Worm (Caenorhabditis elegans) whole organism, late embryonic: Measurements from ENCODE around the gene F45E4.5.

Experiments used
- T23F11.4 ChIP-seq: fragments of 200-800 bp; sonication (Bioruptor generic); optimal IDR thresholded peaks from 2 replicates; lab custom pipeline; 2018; ENCODE audit warnings: mild to moderate bottlenecking, missing genetic modification characterization, missing compliant biosample characterization
- ceh-34 ChIP-seq: sonication (generic microtip); optimal IDR thresholded peaks from 2 replicates; lab custom pipeline; 2016; ENCODE audit warnings: mild to moderate bottlenecking, missing genetic modification characterization, missing compliant biosample characterization
- che-1 ChIP-seq: sonication (generic microtip); optimal IDR thresholded peaks from 2 replicates; lab custom pipeline; 2016; ENCODE audit warnings: mild to moderate bottlenecking, missing genetic modification characterization, missing compliant biosample characterization
- dmd-4 ChIP-seq: sonication (generic microtip); optimal IDR thresholded peaks from 2 replicates; lab custom pipeline; 2016; ENCODE audit warnings: borderline replicate concordance, missing genetic modification characterization, missing compliant biosample characterization
- fax-1 ChIP-seq: sonication (generic microtip); optimal IDR thresholded peaks from 2 replicates; lab custom pipeline; 2016; ENCODE audit warnings: missing genotype, missing genetic modification characterization, missing compliant biosample characterization
- fkh-10 ChIP-seq: fragments of 150-350 bp; optimal IDR thresholded peaks from 2 replicates; lab custom pipeline; 2014; ENCODE audit warnings: missing biosample characterization, missing genetic modification reagents, missing genetic modification characterization
- fkh-6 ChIP-seq: sonication (generic microtip); optimal IDR thresholded peaks from 2 replicates; lab custom pipeline; 2016; ENCODE audit warnings: missing genetic modification characterization, missing compliant biosample characterization
- gmeb-2 ChIP-seq: sonication (generic microtip); optimal IDR thresholded peaks from 2 replicates; lab custom pipeline; 2016; ENCODE audit warnings: missing genetic modification characterization, inconsistent platforms, missing compliant biosample characterization
- hlh-6 ChIP-seq: sonication (generic microtip); optimal IDR thresholded peaks from 2 replicates; lab custom pipeline; 2016; ENCODE audit warnings: missing genotype, missing genetic modification characterization, missing compliant biosample characterization
- lin-11 ChIP-seq: fragments of 200-800 bp; sonication (Bioruptor generic); optimal IDR thresholded peaks from 2 replicates; lab custom pipeline; 2018; ENCODE audit warnings: mild to moderate bottlenecking, missing genetic modification characterization, missing compliant biosample characterization
- nhr-11 ChIP-seq: fragments of 150-350 bp; optimal IDR thresholded peaks from 2 replicates; lab custom pipeline; 2014; ENCODE audit warnings: missing biosample characterization, missing genetic modification characterization
- pros-1 ChIP-seq: fragments of 150-350 bp; optimal IDR thresholded peaks from 2 replicates; lab custom pipeline; 2014; ENCODE audit warnings: missing biosample characterization, missing genetic modification reagents, missing genetic modification characterization
- tbx-2 ChIP-seq: sonication (generic microtip); optimal IDR thresholded peaks from 2 replicates; lab custom pipeline; 2016; ENCODE audit warnings: missing genetic modification characterization, missing compliant biosample characterization
- unc-3 ChIP-seq, 2 experiments: fragments of 200-800 bp in 1 of 2; sonication (Bioruptor generic) in 1 of 2; sonication (generic microtip) in 1 of 2; conservative IDR thresholded peaks in 1 of 2; optimal IDR thresholded peaks in 1 of 2; 2 replicates each; pipeline versions ENCODE4 v1.3.6 to Lab custom; 2016 to 2022; ENCODE audit warnings: missing compliant biosample characterization in 2 of 2, missing genetic modification characterization in 2 of 2, missing genetic modification reagents in 1 of 2
- unc-86 ChIP-seq: sonication (generic microtip); optimal IDR thresholded peaks from 2 replicates; lab custom pipeline; 2016; ENCODE audit warnings: missing genetic modification characterization, missing compliant biosample characterization
- zip-5 ChIP-seq: sonication (generic microtip); optimal IDR thresholded peaks from 2 replicates; lab custom pipeline; 2016; ENCODE audit warnings: missing genetic modification characterization, missing compliant biosample characterization

Gene F45E4.5

ce11 chrIV:7578281-7578680, 50.6 kb downstream of the F45E4.5 start, which contains the start of gene F32E10.5:
Gene F32E10.5 (minus strand): TSS chrIV:7578381.
- no peak for TF ChIP-seq lin-11 (tag; lab: Kevin White, UChicago)
- no peak for TF ChIP-seq fax-1 (tag; lab: Kevin White, UChicago)
- no peak for TF ChIP-seq gmeb-2
- TF ChIP-seq unc-3 (GFP tag; conservative IDR thresholded peaks at IDR 0.05; lab: Robert Waterston, UW), result no peak
- no peak for TF ChIP-seq unc-3 (tag; optimal IDR thresholded peaks at IDR 0.05; lab: Kevin White, UChicago)
- TF ChIP-seq dmd-4 (tag; lab: Kevin White, UChicago), result no peak
- no peak for TF ChIP-seq fkh-6 (tag; lab: Kevin White, UChicago)
- TF ChIP-seq ceh-34 (tag; lab: Kevin White, UChicago), result no peak
- TF ChIP-seq unc-86 (tag; lab: Kevin White, UChicago), result no peak
- TF ChIP-seq pros-1 (tag; lab: Kevin White, UChicago), result no peak
- TF ChIP-seq hlh-6, result no peak
- no peak for TF ChIP-seq tbx-2 (tag; lab: Kevin White, UChicago)
- no peak for TF ChIP-seq zip-5 (tag; lab: Kevin White, UChicago)
- no peak for TF ChIP-seq nhr-11 (tag; lab: Kevin White, UChicago)
- no peak for TF ChIP-seq T23F11.4 (GFP tag; lab: Kevin White, UChicago)
- TF ChIP-seq che-1 (tag; lab: Kevin White, UChicago), result no peak
- no peak for TF ChIP-seq fkh-10 (GFP tag; lab: Kevin White, UChicago)
- TF ChIP-seq, all 69 proteins: peak for 0
